Fruit fly (Drosophila melanogaster) Kc167 (cell line): Measurements from ENCODE around the gene CG8675.

Source experiments
- Sin3A ChIP-seq: fragments of >200 bp; optimal IDR thresholded peaks from 2 replicates; lab custom pipeline; 2018; ENCODE audit warnings: missing external identifiers
- h ChIP-seq: fragments of >200 bp; optimal IDR thresholded peaks from 3 replicates; lab custom pipeline; 2018; ENCODE audit warnings: missing external identifiers
- insv ChIP-seq: fragments of >200 bp; optimal IDR thresholded peaks from 3 replicates; lab custom pipeline; 2018; ENCODE audit warnings: missing external identifiers
- psq ChIP-seq: fragments of >200 bp; optimal IDR thresholded peaks from 2 replicates; lab custom pipeline; 2017; ENCODE audit warnings: missing external identifiers
- ttk ChIP-seq: sonication (Bioruptor generic); optimal IDR thresholded peaks from 2 replicates; lab custom pipeline; 2017; ENCODE audit warnings: missing external identifiers

DNA sequence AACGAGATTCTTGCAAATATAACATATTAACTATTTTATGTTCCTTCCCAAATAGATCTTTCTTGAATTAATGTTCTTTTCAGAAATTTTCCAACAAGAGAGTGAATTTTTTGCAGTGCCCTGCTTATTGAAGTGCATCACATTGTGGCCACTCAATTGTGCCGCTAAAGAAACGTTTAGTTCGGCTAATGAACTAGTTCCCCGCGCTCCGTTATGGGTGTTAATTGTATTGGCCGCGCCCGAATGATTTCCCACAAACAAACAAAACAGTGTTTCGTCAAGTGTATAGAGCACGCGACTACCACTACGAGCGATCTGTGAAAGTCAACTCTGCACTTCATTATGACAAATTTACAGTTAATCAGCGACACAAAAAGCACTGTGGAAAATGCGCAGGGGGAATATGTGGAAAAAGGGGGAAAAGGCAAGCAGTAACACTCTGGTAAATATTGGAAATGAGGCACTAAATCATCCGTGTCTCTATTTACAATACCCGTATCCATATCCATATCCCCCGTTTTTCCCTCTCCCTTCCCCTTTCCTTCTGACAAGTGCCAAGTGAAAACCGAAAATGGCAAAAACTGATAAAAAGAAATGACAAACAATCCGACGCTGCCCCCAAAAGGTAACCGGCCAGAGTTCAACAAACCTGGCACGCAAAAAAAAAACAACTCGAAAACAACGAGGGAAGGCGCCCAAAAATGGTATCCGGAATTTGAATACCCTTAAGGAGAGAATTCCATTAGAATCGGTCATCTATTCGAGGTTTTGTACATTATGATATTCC, 47.2 kb upstream of the CG8675 start:
- TF ChIP-seq Sin3A (lab: Kevin White, UChicago) (no peak), psq (lab: Kevin White, UChicago) (no peak), h (lab: Kevin White, UChicago) (no peak), ttk (no peak), insv (lab: Kevin White, UChicago) (no peak)
